Worm (Caenorhabditis elegans): Measurements from ENCODE around the gene F15E6.9.

- TF ChIP-seq ceh-2 (tag; optimal IDR thresholded peaks at IDR 0.05) (no peak), ama-1 (optimal IDR thresholded peaks at IDR 0.05) (no peak), elt-2 (tag; optimal IDR thresholded peaks at IDR 0.05) (no peak), ceh-6 (GFP tag; optimal IDR thresholded peaks at IDR 0.05) (no peak), hlh-13 (GFP tag; optimal IDR thresholded peaks at IDR 0.05) (no peak), dmd-4 (tag; optimal IDR thresholded peaks at IDR 0.05; ENCODE audit: borderline replicate concordance) (no peak), tbx-2 (tag; optimal IDR thresholded peaks at IDR 0.05) (no peak), sdc-2 (tag; optimal IDR thresholded peaks at IDR 0.05) (no peak), pqm-1 (tag; optimal IDR thresholded peaks at IDR 0.05) (no peak)
Measured at ce11 chrIV:4289267-4289666, 9.6 kb downstream of the F15E6.9 start, which contains the start of gene F15E6.5.

All from whole organism, late embryonic.